Fruit fly (Drosophila melanogaster): ENCODE data around the gene CG13775.

The CG13775 gene

DNA sequence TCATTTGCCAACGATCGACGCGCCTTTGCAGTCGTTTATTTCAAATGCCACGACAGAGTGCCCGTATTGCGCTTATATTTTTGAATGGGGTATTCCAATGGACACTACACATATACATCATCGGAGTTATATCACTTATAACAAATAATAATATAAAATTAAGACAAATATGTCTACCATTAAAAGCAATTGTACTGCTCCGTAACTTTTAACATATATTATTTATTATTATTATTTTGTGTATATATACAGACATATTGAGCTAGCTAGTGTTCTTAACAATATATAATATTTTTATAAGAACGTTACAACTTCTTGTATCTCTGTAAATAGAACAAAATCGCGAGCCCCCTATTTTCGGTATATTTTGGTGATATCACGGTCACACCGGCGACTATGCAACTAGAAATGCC, 7.3 kb upstream of the CG13775 start, which contains the start of the genes sip2 and Coprox (continued):
- TF ChIP-seq jigr1 (GFP tag; IDR thresholded peaks at IDR 0.05) (no peak), psq (GFP tag; optimal IDR thresholded peaks at IDR 0.05) (no peak), CG4282 (GFP tag; optimal IDR thresholded peaks at IDR 0.05) (no peak), CG31224 (GFP tag; IDR thresholded peaks at IDR 0.05) (peak; percentile 48; the same call in 1 of the 2 replicates), Doc3 (GFP tag; IDR thresholded peaks at IDR 0.05; ENCODE audit: partially characterized antibody) (no peak), nerfin-2 (GFP tag; IDR thresholded peaks at IDR 0.05; ENCODE audit: partially characterized antibody) (no peak), Fer3 (tag; optimal IDR thresholded peaks at IDR 0.05) (peak; percentile 72), CG16779 (GFP tag; IDR thresholded peaks at IDR 0.05) (no peak), Mes4 (GFP tag; optimal IDR thresholded peaks at IDR 0.05) (no peak), fd96Cb (tag; optimal IDR thresholded peaks at IDR 0.05) (peak; percentile 61), pita (GFP tag; optimal IDR thresholded peaks at IDR 0.05) (no peak), CG12769 (tag; optimal IDR thresholded peaks at IDR 0.05) (no peak), Spps (tag; optimal IDR thresholded peaks at IDR 0.05) (peak; percentile 52), CG34376 (GFP tag; optimal IDR thresholded peaks at IDR 0.05) (no peak), CG13894 (tag; optimal IDR thresholded peaks at IDR 0.05) (peak; percentile 73), tll (GFP tag; optimal IDR thresholded peaks at IDR 0.05) (no peak), croc (GFP tag; conservative IDR thresholded peaks at IDR 0.05) (peak; percentile 44; the same call in 2 of the 3 replicates), H15 (GFP tag; IDR thresholded peaks at IDR 0.05) (no peak), cg (GFP tag; optimal IDR thresholded peaks at IDR 0.05) (no peak), lov (optimal IDR thresholded peaks at IDR 0.05) (no peak), lov (GFP tag; IDR thresholded peaks at IDR 0.05) (no peak), CG3838 (GFP tag; optimal IDR thresholded peaks at IDR 0.05) (no peak), kah (GFP tag; optimal IDR thresholded peaks at IDR 0.05) (peak; percentile 14), CG8281 (tag; optimal IDR thresholded peaks at IDR 0.05) (peak; percentile 35), YL-1 (GFP tag; optimal IDR thresholded peaks at IDR 0.05) (peak; percentile 76), twi (tag; optimal IDR thresholded peaks at IDR 0.05) (peak; percentile 63), CG6683 (GFP tag; optimal IDR thresholded peaks at IDR 0.05) (peak; percentile 36), CG4328 (GFP tag; optimal IDR thresholded peaks at IDR 0.05) (peak; percentile 47), Six4 (GFP tag; optimal IDR thresholded peaks at IDR 0.05) (peak; percentile 33), cad (GFP tag; optimal IDR thresholded peaks at IDR 0.05) (no peak), fu2 (GFP tag; optimal IDR thresholded peaks at IDR 0.05) (no peak), NFAT (GFP tag; IDR thresholded peaks at IDR 0.05) (no peak; the same call in 1 of the 2 replicates), CG4360 (GFP tag; IDR thresholded peaks at IDR 0.05) (no peak), CG6175 (GFP tag; IDR thresholded peaks at IDR 0.05) (no peak), trh (GFP tag; optimal IDR thresholded peaks at IDR 0.05) (no peak), CG42726 (GFP tag; IDR thresholded peaks at IDR 0.05; ENCODE audit: partially characterized antibody) (no peak), CG18764 (GFP tag; optimal IDR thresholded peaks at IDR 0.05) (peak; percentile 19), slp2 (GFP tag; optimal IDR thresholded peaks at IDR 0.05) (no peak), ATbp (GFP tag; optimal IDR thresholded peaks at IDR 0.05) (no peak), da (GFP tag; optimal IDR thresholded peaks at IDR 0.05) (no peak), CG43689 (GFP tag; IDR thresholded peaks at IDR 0.05) (no peak), CG13775 (GFP tag; optimal IDR thresholded peaks at IDR 0.05) (peak; percentile 68), MESR4 (GFP tag; optimal IDR thresholded peaks at IDR 0.05) (no peak), CG12219 (GFP tag; optimal IDR thresholded peaks at IDR 0.05) (peak; percentile 11), CG10654 (GFP tag; optimal IDR thresholded peaks at IDR 0.05) (no peak), sens-2 (GFP tag; IDR thresholded peaks at IDR 0.05) (no peak), pan (optimal IDR thresholded peaks at IDR 0.05) (no peak), pan (GFP tag; optimal IDR thresholded peaks at IDR 0.05 in 1 of 2, IDR thresholded peaks at IDR 0.05 in 1 of 2) (peak in 1 of 2 experiments; percentile 57), CG9727 (GFP tag; optimal IDR thresholded peaks at IDR 0.05) (peak; percentile 69), gcm2 (GFP tag; optimal IDR thresholded peaks at IDR 0.05) (no peak), so (GFP tag; IDR thresholded peaks at IDR 0.05) (no peak), nau (GFP tag; optimal IDR thresholded peaks at IDR 0.05) (no peak)

Data from whole organism, embryonic.